Fruit fly (Drosophila melanogaster) whole organism, adult: Measurements from ENCODE around the gene Fmr1.

Experiments
- CG1620 ChIP-seq: fragments of 200-800 bp; sonication (Bioruptor generic); optimal IDR thresholded peaks from 2 replicates; lab custom pipeline; 2016; ENCODE audit warnings: missing biosample characterization, missing genetic modification characterization
- CG5204 ChIP-seq: fragments of 200-800 bp; sonication (Bioruptor generic); optimal IDR thresholded peaks from 2 replicates; lab custom pipeline; 2016; ENCODE audit warnings: missing biosample characterization, missing genetic modification characterization
- CG7101 ChIP-seq: fragments of 200-800 bp; sonication (Bioruptor generic); optimal IDR thresholded peaks from 2 replicates; lab custom pipeline; 2018; ENCODE audit warnings: missing biosample characterization, mild to moderate bottlenecking, missing genetic modification characterization, moderate library complexity
- Clk ChIP-seq: fragments of 200-800 bp; sonication (Bioruptor generic); optimal IDR thresholded peaks from 2 replicates; lab custom pipeline; 2017; ENCODE audit warnings: missing biosample characterization, missing genetic modification characterization
- Crg-1 ChIP-seq: fragments of 200-800 bp; sonication (Bioruptor generic); optimal IDR thresholded peaks from 2 replicates; lab custom pipeline; 2016; ENCODE audit warnings: missing biosample characterization, missing genetic modification characterization
- Hr96 ChIP-seq: fragments of 200-800 bp; sonication (Bioruptor generic); optimal IDR thresholded peaks from 2 replicates; lab custom pipeline; 2016; ENCODE audit warnings: missing biosample characterization, missing genetic modification characterization
- Mnt ChIP-seq: fragments of 200-800 bp; sonication (Bioruptor generic); optimal IDR thresholded peaks from 2 replicates; lab custom pipeline; 2016; ENCODE audit warnings: missing biosample characterization, mild to moderate bottlenecking, missing genetic modification characterization
- bab1 ChIP-seq: fragments of 200-800 bp; sonication (Bioruptor generic); optimal IDR thresholded peaks from 3 replicates; lab custom pipeline; 2019; ENCODE audit warnings: missing biosample characterization, mild to moderate bottlenecking, missing genetic modification characterization, moderate library complexity
- cic ChIP-seq: fragments of 200-800 bp; sonication (Bioruptor generic); optimal IDR thresholded peaks from 2 replicates; lab custom pipeline; 2017; ENCODE audit warnings: missing biosample characterization, mild to moderate bottlenecking, missing genetic modification characterization, moderate library complexity
- cnc ChIP-seq, 2 experiments: fragments of >200 bp; optimal IDR thresholded peaks; 2 replicates each; lab custom pipeline; 2017
- ovo ChIP-seq: fragments of 200-800 bp; sonication (Bioruptor generic); optimal IDR thresholded peaks from 2 replicates; lab custom pipeline; 2016; ENCODE audit warnings: missing biosample characterization, missing genetic modification characterization
- toe ChIP-seq: fragments of 200-800 bp; sonication (Bioruptor generic); optimal IDR thresholded peaks from 2 replicates; lab custom pipeline; 2016; ENCODE audit warnings: missing biosample characterization, missing genetic modification characterization

DNA sequence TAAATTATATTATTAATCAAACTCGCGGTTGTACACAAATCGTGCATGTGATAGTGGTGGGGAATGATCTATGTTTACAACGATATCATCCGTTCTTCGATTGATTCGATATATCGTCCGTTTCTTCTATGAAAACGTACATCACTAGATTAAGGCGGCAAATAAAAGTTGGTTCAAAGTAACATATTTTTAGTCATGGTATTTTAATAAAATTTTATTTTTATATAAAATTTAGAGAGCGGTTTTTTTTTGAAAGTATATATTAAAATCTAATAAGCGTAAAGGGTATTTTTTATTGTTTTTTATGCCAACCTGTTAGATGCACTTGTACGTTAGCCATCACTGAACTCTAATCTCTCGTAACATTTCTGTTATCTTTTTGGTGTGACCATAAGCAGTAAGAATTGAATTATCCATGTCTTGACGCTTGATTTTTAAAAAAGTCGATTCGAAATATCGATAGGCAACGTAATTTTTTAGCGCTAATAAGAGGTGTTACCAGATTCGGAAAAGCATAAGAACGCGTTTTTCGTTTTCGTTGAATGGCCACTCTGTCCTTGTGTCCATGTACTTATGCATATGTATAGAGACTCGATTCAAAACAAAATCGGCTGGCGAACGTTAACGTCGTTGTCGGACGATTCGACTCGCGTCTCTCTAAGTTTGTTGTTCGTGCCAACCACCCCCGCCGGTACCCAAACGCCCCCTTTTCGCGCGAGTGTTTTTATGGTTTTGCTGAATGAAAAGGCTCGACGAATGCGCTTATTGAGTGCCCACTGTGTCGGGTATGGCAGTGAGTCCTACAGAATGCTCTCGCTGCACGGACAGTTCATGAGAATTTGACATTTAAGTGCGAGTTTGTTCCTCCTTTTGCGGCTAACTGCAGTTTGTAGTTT, 34.4 kb upstream of the Fmr1 start, which contains the start of the genes TAF1B and Invadolysin:
- TF ChIP-seq cnc (optimal IDR thresholded peaks at IDR 0.05; lab: Kevin White, UChicago) (no peak), CG7101 (tag; lab: Kevin White, UChicago) (peak; percentile 29), ovo (GFP tag; lab: Kevin White, UChicago) (peak; percentile 57), toe (peak; percentile 71), CG5204 (GFP tag; lab: Kevin White, UChicago) (peak; percentile 48), bab1 (GFP tag; lab: Kevin White, UChicago) (peak; percentile 62), Crg-1 (peak; percentile 51), Hr96 (peak; percentile 31), cic (GFP tag; lab: Kevin White, UChicago) (peak; percentile 70), Mnt (GFP tag; lab: Kevin White, UChicago) (peak; percentile 67), Clk (GFP tag; lab: Kevin White, UChicago) (no peak), CG1620 (GFP tag; lab: Kevin White, UChicago) (peak; percentile 44)
